Worm (Caenorhabditis elegans): ENCODE data around the gene C08E3.14.

DNA sequence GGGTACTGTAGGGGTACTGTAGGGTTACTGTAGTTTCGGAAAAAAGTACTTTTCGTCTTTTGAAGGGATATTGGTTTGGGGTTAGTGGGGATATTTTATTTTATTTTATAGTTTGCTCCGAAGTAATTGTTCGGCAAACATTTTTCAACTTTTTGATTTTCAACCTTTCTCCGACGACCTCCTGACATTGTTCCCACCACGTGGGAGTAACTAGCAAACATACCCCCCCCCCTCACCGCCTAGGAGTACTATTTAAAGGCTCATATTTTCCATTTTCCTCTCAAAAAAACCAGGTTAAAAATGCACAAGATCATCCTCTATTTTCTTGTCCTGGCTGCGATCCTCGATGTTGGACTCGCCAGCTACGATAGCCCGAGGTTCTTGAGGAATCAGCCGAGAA is 40.3 kb downstream of the C08E3.14 start, which contains the start of gene srlf-29:
- TF ChIP-seq pes-1 (GFP tag; IDR thresholded peaks at IDR 0.05), result no peak
- no peak for TF ChIP-seq aly-1 (tag; optimal IDR thresholded peaks at IDR 0.05)
- TF ChIP-seq tra-4 (tag; optimal IDR thresholded peaks at IDR 0.05), result no peak
- TF ChIP-seq tbx-11 (GFP tag; IDR thresholded peaks at IDR 0.05), result no peak
- no peak for TF ChIP-seq ama-1 (optimal IDR thresholded peaks at IDR 0.05)
- TF ChIP-seq hmg-4 (GFP tag; optimal IDR thresholded peaks at IDR 0.05), result no peak
- no peak for TF ChIP-seq sea-1 (GFP tag; conservative IDR thresholded peaks at IDR 0.05)
- no peak for TF ChIP-seq ceh-13 (GFP tag; optimal IDR thresholded peaks at IDR 0.05)
- no peak for TF ChIP-seq scrt-1 (GFP tag; IDR thresholded peaks at IDR 0.05)
- no peak for TF ChIP-seq F13C5.2 (tag; optimal IDR thresholded peaks at IDR 0.05)
- no peak for TF ChIP-seq hmbx-1 (tag; optimal IDR thresholded peaks at IDR 0.05)
- no peak for TF ChIP-seq B0310.2 (tag; optimal IDR thresholded peaks at IDR 0.05)
- no peak for TF ChIP-seq ceh-36 (tag; optimal IDR thresholded peaks at IDR 0.05)

Data from whole organism, early embryonic.